Fruit fly (Drosophila melanogaster) whole organism, prepupa: Measurements from ENCODE around the gene Pdss2.

Experiments
- Blimp-1 ChIP-seq: fragments of 200-800 bp; sonication (Bioruptor generic); optimal IDR thresholded peaks from 3 replicates; lab custom pipeline; 2017; ENCODE audit warnings: missing biosample characterization, missing genetic modification characterization, mild to moderate bottlenecking, moderate library complexity, missing genetic modification reagents
- CG10631 ChIP-seq: fragments of 200-800 bp; sonication (Bioruptor generic); optimal IDR thresholded peaks from 2 replicates; lab custom pipeline; 2016; ENCODE audit warnings: missing biosample characterization, missing genetic modification characterization
- CG10669 ChIP-seq: fragments of 200-800 bp; sonication (Bioruptor generic); optimal IDR thresholded peaks from 3 replicates; lab custom pipeline; 2018; ENCODE audit warnings: missing biosample characterization, mild to moderate bottlenecking, missing genetic modification characterization, moderate library complexity
- CG11294 ChIP-seq: fragments of 200-800 bp; sonication (Bioruptor generic); IDR thresholded peaks from 2 replicates; pipeline ENCODE4 v1.3.6; 2022; ENCODE audit warnings: missing biosample characterization, missing genetic modification characterization
- CG11762 ChIP-seq: fragments of 200-800 bp; sonication (Bioruptor generic); optimal IDR thresholded peaks from 3 replicates; lab custom pipeline; 2016; ENCODE audit warnings: missing biosample characterization, missing genetic modification characterization; ENCODE audit not compliant: insufficient read depth
- CG1621 ChIP-seq: fragments of 200-800 bp; sonication (Bioruptor generic); optimal IDR thresholded peaks from 3 replicates; lab custom pipeline; 2018; ENCODE audit warnings: missing biosample characterization, mild to moderate bottlenecking, missing genetic modification characterization
- CG16779 ChIP-seq: fragments of 200-800 bp; sonication (Bioruptor generic); optimal IDR thresholded peaks from 3 replicates; lab custom pipeline; 2017; ENCODE audit warnings: missing biosample characterization, mild to moderate bottlenecking, missing genetic modification characterization
- CG3032 ChIP-seq: fragments of 200-800 bp; optimal IDR thresholded peaks from 2 replicates; lab custom pipeline; 2019; ENCODE audit warnings: missing biosample characterization, mild to moderate bottlenecking, missing genetic modification characterization, moderate library complexity
- CG31627 ChIP-seq: fragments of 200-800 bp; sonication (Bioruptor generic); optimal IDR thresholded peaks from 3 replicates; lab custom pipeline; 2016; ENCODE audit warnings: missing biosample characterization, missing genetic modification characterization
- CG34406 ChIP-seq: fragments of 200-800 bp; sonication (Bioruptor generic); optimal IDR thresholded peaks from 3 replicates; lab custom pipeline; 2016; ENCODE audit warnings: missing biosample characterization, missing genetic modification characterization
- CG3919 ChIP-seq: fragments of 200-800 bp; sonication (Bioruptor generic); optimal IDR thresholded peaks from 3 replicates; lab custom pipeline; 2016; ENCODE audit warnings: missing biosample characterization, missing genetic modification characterization
- CG4318 ChIP-seq: fragments of 200-800 bp; sonication (Bioruptor generic); optimal IDR thresholded peaks from 3 replicates; lab custom pipeline; 2017; ENCODE audit warnings: missing biosample characterization, mild to moderate bottlenecking, missing genetic modification characterization
- CG6163 ChIP-seq: fragments of 200-800 bp; sonication (Bioruptor generic); IDR thresholded peaks from 3 replicates; pipeline ENCODE4 v1.3.6; 2022; ENCODE audit warnings: missing biosample characterization, missing genetic modification characterization
- CG6276 ChIP-seq: fragments of 200-800 bp; sonication (Bioruptor generic); optimal IDR thresholded peaks from 2 replicates; lab custom pipeline; 2017; ENCODE audit warnings: missing biosample characterization, mild to moderate bottlenecking, missing genetic modification characterization
- CG6792 ChIP-seq: fragments of 200-800 bp; sonication (Bioruptor generic); optimal IDR thresholded peaks from 3 replicates; lab custom pipeline; 2016; ENCODE audit warnings: missing biosample characterization, missing genetic modification characterization
- CG6808 ChIP-seq: fragments of 200-800 bp; sonication (Bioruptor generic); optimal IDR thresholded peaks from 3 replicates; lab custom pipeline; 2017; ENCODE audit warnings: missing biosample characterization, missing genetic modification characterization, mild to moderate bottlenecking, moderate library complexity, missing genetic modification reagents
- CG6854 ChIP-seq: fragments of 200-800 bp; sonication (Bioruptor generic); optimal IDR thresholded peaks from 2 replicates; lab custom pipeline; 2017; ENCODE audit warnings: missing biosample characterization, mild to moderate bottlenecking, missing genetic modification characterization
- CG8119 ChIP-seq: fragments of 200-800 bp; sonication (Bioruptor generic); IDR thresholded peaks from 3 replicates; pipeline ENCODE4 v1.3.6; 2022; ENCODE audit warnings: missing biosample characterization, missing genetic modification characterization
- CG8319 ChIP-seq: fragments of 200-800 bp; sonication (Bioruptor generic); optimal IDR thresholded peaks from 3 replicates; lab custom pipeline; 2016; ENCODE audit warnings: missing biosample characterization, missing genetic modification characterization
- CG8632 ChIP-seq: fragments of 200-800 bp; sonication (Bioruptor generic); optimal IDR thresholded peaks from 3 replicates; lab custom pipeline; 2016; ENCODE audit warnings: missing biosample characterization, missing genetic modification characterization
- CG9139 ChIP-seq: fragments of 200-800 bp; sonication (Bioruptor generic); optimal IDR thresholded peaks from 3 replicates; lab custom pipeline; 2017; ENCODE audit warnings: missing biosample characterization, mild to moderate bottlenecking, missing genetic modification characterization
- Eip75B ChIP-seq: fragments of 200-800 bp; sonication (Bioruptor generic); optimal IDR thresholded peaks from 3 replicates; lab custom pipeline; 2016; ENCODE audit warnings: missing biosample characterization, missing genetic modification characterization
- Eip78C ChIP-seq: fragments of 200-800 bp; sonication (Bioruptor generic); peaks from one replicate; lab custom pipeline; 2016; ENCODE audit warnings: missing biosample characterization, missing genetic modification characterization
- Eip93F ChIP-seq: fragments of 200-800 bp; sonication (Bioruptor generic); optimal IDR thresholded peaks from 2 replicates; lab custom pipeline; 2016; ENCODE audit warnings: missing biosample characterization, mild to moderate bottlenecking, missing genetic modification characterization
- Ets21C ChIP-seq: fragments of 200-800 bp; sonication (Bioruptor generic); optimal IDR thresholded peaks from 3 replicates; lab custom pipeline; 2016; ENCODE audit warnings: missing biosample characterization, missing genetic modification characterization
- Ets96B ChIP-seq: fragments of 200-800 bp; optimal IDR thresholded peaks from 2 replicates; lab custom pipeline; 2019; ENCODE audit warnings: missing biosample characterization, mild to moderate bottlenecking, missing genetic modification characterization, moderate library complexity
- Gug ChIP-seq: fragments of 200-800 bp; sonication (Bioruptor generic); IDR thresholded peaks from 2 replicates; pipeline ENCODE4 v1.3.6; 2022; ENCODE audit warnings: missing biosample characterization, missing genetic modification characterization
- Hr39 ChIP-seq: fragments of 200-800 bp; sonication (Bioruptor generic); optimal IDR thresholded peaks from 2 replicates; lab custom pipeline; 2016; ENCODE audit warnings: missing biosample characterization, missing genetic modification characterization
- Hr4 ChIP-seq: fragments of 200-800 bp; sonication (Bioruptor generic); optimal IDR thresholded peaks from 3 replicates; lab custom pipeline; 2016; ENCODE audit warnings: missing biosample characterization, missing genetic modification characterization
- Met ChIP-seq: fragments of 200-800 bp; sonication (Bioruptor generic); optimal IDR thresholded peaks from 3 replicates; lab custom pipeline; 2016; ENCODE audit warnings: missing biosample characterization, missing genetic modification characterization
- OdsH ChIP-seq: fragments of 200-800 bp; sonication (Bioruptor generic); optimal IDR thresholded peaks from 3 replicates; lab custom pipeline; 2016; ENCODE audit warnings: missing biosample characterization, missing genetic modification characterization
- Sox102F ChIP-seq: fragments of 200-800 bp; sonication (Bioruptor generic); optimal IDR thresholded peaks from 2 replicates; lab custom pipeline; 2016; ENCODE audit warnings: missing biosample characterization, mild to moderate bottlenecking, missing genetic modification characterization
- Sox14 ChIP-seq: fragments of 200-800 bp; sonication (Bioruptor generic); optimal IDR thresholded peaks from 3 replicates; lab custom pipeline; 2016; ENCODE audit warnings: missing biosample characterization, missing genetic modification characterization
- Sox15 ChIP-seq: fragments of 200-800 bp; sonication (Bioruptor generic); optimal IDR thresholded peaks from 3 replicates; lab custom pipeline; 2016; ENCODE audit warnings: missing biosample characterization, missing genetic modification characterization
- achi ChIP-seq: fragments of 200-800 bp; sonication (Bioruptor generic); optimal IDR thresholded peaks from 3 replicates; lab custom pipeline; 2016; ENCODE audit warnings: missing biosample characterization, missing genetic modification characterization
- acj6 ChIP-seq: fragments of 200-800 bp; sonication (Bioruptor generic); optimal IDR thresholded peaks from 3 replicates; lab custom pipeline; 2016; ENCODE audit warnings: missing biosample characterization, missing genetic modification characterization
- cyc ChIP-seq: fragments of 200-800 bp; sonication (Bioruptor generic); optimal IDR thresholded peaks from 3 replicates; lab custom pipeline; 2016; ENCODE audit warnings: missing biosample characterization, missing genetic modification characterization
- dac ChIP-seq: fragments of 200-800 bp; sonication (Bioruptor generic); optimal IDR thresholded peaks from 2 replicates; lab custom pipeline; 2017; ENCODE audit warnings: missing biosample characterization, mild to moderate bottlenecking, missing genetic modification characterization
- dsx ChIP-seq: fragments of 200-800 bp; optimal IDR thresholded peaks from 3 replicates; lab custom pipeline; 2019; ENCODE audit warnings: missing biosample characterization, mild to moderate bottlenecking, missing genetic modification characterization, moderate library complexity; ENCODE audit not compliant: poor library complexity, severe bottlenecking
- eg ChIP-seq: fragments of 200-800 bp; sonication (Bioruptor generic); IDR thresholded peaks from 3 replicates; pipeline ENCODE4 v1.3.6; 2022; ENCODE audit warnings: missing biosample characterization, missing genetic modification characterization
- esn ChIP-seq: fragments of 200-800 bp; sonication (Bioruptor generic); optimal IDR thresholded peaks from 2 replicates; lab custom pipeline; 2016; ENCODE audit warnings: missing biosample characterization, mild to moderate bottlenecking, missing genetic modification characterization, moderate library complexity
- fkh ChIP-seq: fragments of 200-800 bp; sonication (Bioruptor generic); optimal IDR thresholded peaks from 3 replicates; lab custom pipeline; 2017; ENCODE audit warnings: missing biosample characterization, mild to moderate bottlenecking, missing genetic modification characterization, moderate library complexity
- lz ChIP-seq: fragments of 200-800 bp; sonication (Bioruptor generic); optimal IDR thresholded peaks from 3 replicates; lab custom pipeline; 2016; ENCODE audit warnings: missing biosample characterization, missing genetic modification characterization
- pdm3 ChIP-seq: fragments of 200-800 bp; sonication (Bioruptor generic); optimal IDR thresholded peaks from 3 replicates; lab custom pipeline; 2016; ENCODE audit warnings: missing biosample characterization, missing genetic modification characterization
- spab ChIP-seq: fragments of 200-800 bp; sonication (Bioruptor generic); optimal IDR thresholded peaks from 2 replicates; lab custom pipeline; 2017; ENCODE audit warnings: missing biosample characterization, mild to moderate bottlenecking, missing genetic modification characterization, missing genetic modification reagents
- ss ChIP-seq, 2 experiments: fragments of 200-800 bp; sonication (Bioruptor generic); optimal IDR thresholded peaks; 2 replicates in 1 of 2; 3 replicates in 1 of 2; lab custom pipeline; 2017 to 2018; ENCODE audit warnings: mild to moderate bottlenecking in 2 of 2, missing biosample characterization in 2 of 2, missing genetic modification characterization in 2 of 2, moderate library complexity in 1 of 2
- svp ChIP-seq: fragments of 200-800 bp; sonication (Bioruptor generic); peaks from one replicate; lab custom pipeline; 2016; ENCODE audit warnings: missing biosample characterization, missing genetic modification characterization
- topi ChIP-seq: fragments of 200-800 bp; sonication (Bioruptor generic); optimal IDR thresholded peaks from 3 replicates; lab custom pipeline; 2016; ENCODE audit warnings: missing biosample characterization, missing genetic modification characterization
- vri ChIP-seq: fragments of 200-800 bp; sonication (Bioruptor generic); optimal IDR thresholded peaks from 3 replicates; lab custom pipeline; 2016; ENCODE audit warnings: missing biosample characterization, mild to moderate bottlenecking, missing genetic modification characterization

The Pdss2 gene

DNA sequence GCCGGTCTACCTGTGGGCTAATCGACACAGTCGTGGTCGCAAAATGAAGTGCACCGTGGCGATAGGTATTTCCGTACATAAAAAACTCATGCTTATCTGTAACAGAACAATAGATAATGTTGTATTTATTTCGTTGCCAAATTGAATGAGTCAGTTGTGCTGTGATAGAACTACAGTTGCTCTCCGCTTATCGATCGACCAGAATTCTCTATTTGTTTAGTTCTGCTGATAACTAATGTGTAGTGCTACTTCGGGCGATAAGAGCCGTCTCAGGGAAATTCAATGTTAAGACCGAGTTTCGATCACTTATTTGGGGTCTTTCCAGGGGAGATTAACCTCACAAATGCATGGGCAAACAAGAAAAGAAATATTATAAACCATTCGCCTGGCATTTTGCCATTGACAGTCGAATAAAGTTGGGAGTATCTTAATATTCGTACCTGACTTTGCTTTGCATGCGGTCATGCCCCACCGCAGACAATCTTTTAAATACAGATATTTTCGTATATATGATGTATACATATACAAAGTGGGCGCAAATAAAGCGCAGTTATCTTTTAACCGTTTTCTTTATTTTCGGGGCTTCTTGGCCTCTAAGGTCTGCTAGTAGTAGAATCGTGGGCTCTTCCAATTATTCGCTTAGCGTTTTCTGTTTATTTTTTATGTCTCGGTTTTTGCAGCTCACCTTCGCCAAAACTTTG, 8.7 kb downstream of the Pdss2 start:
- TF ChIP-seq CG9139 (no peak), CG6163 (0 out of 3 replicates have a peak, but pooled peaks have one; percentile 14), achi (GFP tag; lab: Kevin White, UChicago) (no peak), Sox102F (no peak), esn (GFP tag; lab: Kevin White, UChicago) (peak; percentile 5), CG11762 (GFP tag; lab: Kevin White, UChicago) (no peak), CG11294 (GFP tag; lab: Robert Waterston, UW) (no peak), fkh (GFP tag; lab: Kevin White, UChicago) (peak; percentile 84), Met (GFP tag; lab: Kevin White, UChicago) (peak; percentile 2), CG8319 (GFP tag; lab: Kevin White, UChicago) (no peak), lz (GFP tag; lab: Kevin White, UChicago) (no peak), CG3032 (tag; lab: Kevin White, UChicago) (no peak), Blimp-1 (GFP tag; lab: Kevin White, UChicago) (no peak), CG8632 (GFP tag; lab: Kevin White, UChicago) (no peak), eg (GFP tag; lab: Robert Waterston, UW) (no peak; the same call in 2 of the 3 replicates), CG6854 (GFP tag; lab: Kevin White, UChicago) (no peak), Sox15 (GFP tag; lab: Kevin White, UChicago) (no peak), CG10631 (GFP tag; lab: Kevin White, UChicago) (no peak), CG4318 (no peak), CG6792 (GFP tag; lab: Kevin White, UChicago) (no peak), vri (GFP tag; lab: Kevin White, UChicago) (no peak), cyc (GFP tag; lab: Kevin White, UChicago) (no peak), Eip78C (no peak), CG1621 (tag; lab: Kevin White, UChicago) (no peak), acj6 (no peak), CG6808 (no peak), CG8119 (no peak), Hr39 (no peak), Ets96B (no peak), spab (GFP tag; lab: Kevin White, UChicago) (no peak), svp (GFP tag; lab: Kevin White, UChicago) (peak; percentile 65), topi (GFP tag; lab: Kevin White, UChicago) (no peak), CG34406 (GFP tag; lab: Kevin White, UChicago) (no peak), CG16779 (tag; lab: Kevin White, UChicago) (no peak), Eip75B (no peak), Gug (no peak), dac (GFP tag; lab: Kevin White, UChicago) (no peak)

DNA sequence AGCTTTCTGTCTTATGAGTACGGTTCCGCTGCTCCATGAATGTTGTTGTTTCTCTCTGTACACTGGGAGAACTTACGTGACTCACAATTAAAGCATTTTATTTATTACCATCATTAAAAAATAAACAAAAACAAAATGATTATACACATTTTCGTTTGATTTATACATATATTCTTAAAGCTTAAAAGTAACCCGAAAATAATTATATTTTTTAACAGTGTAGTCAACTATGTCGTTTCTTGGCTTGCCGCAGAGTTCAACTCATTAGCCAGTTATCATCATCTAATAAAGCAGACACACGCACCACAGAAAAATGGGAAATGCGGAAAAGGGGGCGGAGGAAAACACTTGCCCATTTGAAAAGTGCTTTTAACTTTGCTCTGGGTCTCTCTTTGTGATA, 9.7 kb downstream of the Pdss2 start:
- TF ChIP-seq CG6163 (peak; percentile 65; the same call in 2 of the 3 replicates), CG6276 (GFP tag; lab: Kevin White, UChicago) (peak; percentile 56), ss (GFP tag; optimal IDR thresholded peaks at IDR 0.05; lab: Kevin White, UChicago) (no peak), topi (GFP tag; lab: Kevin White, UChicago) (peak; percentile 23), Ets96B (peak; percentile 35), Eip75B (peak; percentile 40), CG4318 (peak; percentile 45), Hr4 (GFP tag; lab: Kevin White, UChicago) (peak; percentile 73), CG3919 (GFP tag; lab: Kevin White, UChicago) (peak; percentile 64), Ets21C (GFP tag; lab: Kevin White, UChicago) (no peak), CG3032 (tag; lab: Kevin White, UChicago) (no peak), CG10631 (GFP tag; lab: Kevin White, UChicago) (peak; percentile 39), CG10669 (GFP tag; lab: Kevin White, UChicago) (peak; percentile 10), Eip93F (GFP tag; lab: Kevin White, UChicago) (no peak), acj6 (peak; percentile 50), Gug (no peak), CG11762 (GFP tag; lab: Kevin White, UChicago) (peak; percentile 9), Sox14 (GFP tag; lab: Kevin White, UChicago) (peak; percentile 54), CG34406 (GFP tag; lab: Kevin White, UChicago) (peak; percentile 35), eg (GFP tag; lab: Robert Waterston, UW) (peak; percentile 68; the same call in 2 of the 3 replicates), CG31627 (GFP tag; lab: Kevin White, UChicago) (peak; percentile 36), dsx (peak; percentile 55), CG8632 (GFP tag; lab: Kevin White, UChicago) (peak; percentile 50), CG8319 (GFP tag; lab: Kevin White, UChicago) (no peak), OdsH (GFP tag; lab: Kevin White, UChicago) (peak; percentile 67), pdm3 (GFP tag; lab: Kevin White, UChicago) (peak; percentile 64)
